Worm (Caenorhabditis elegans) whole organism, L3 larva: ENCODE results near the gene rgs-5.

Source experiments
- ama-1 ChIP-seq: fragments of 150-350 bp; optimal IDR thresholded peaks from 2 replicates; lab custom pipeline; 2018
- ceh-16 ChIP-seq: sonication (generic microtip); optimal IDR thresholded peaks from 2 replicates; lab custom pipeline; 2017; ENCODE audit warnings: missing biosample characterization, missing genetic modification characterization
- ceh-28 ChIP-seq: fragments of 150-350 bp; optimal IDR thresholded peaks from 2 replicates; lab custom pipeline; 2014; ENCODE audit warnings: missing biosample characterization, missing genetic modification reagents, missing genetic modification characterization
- ceh-82 ChIP-seq: fragments of 150-350 bp; optimal IDR thresholded peaks from 2 replicates; lab custom pipeline; 2014; ENCODE audit warnings: missing biosample characterization, missing genetic modification characterization
- ceh-9 ChIP-seq: sonication (generic microtip); optimal IDR thresholded peaks from 2 replicates; lab custom pipeline; 2018; ENCODE audit warnings: missing biosample characterization, missing genetic modification characterization
- daf-12 ChIP-seq: fragments of 150-350 bp; optimal IDR thresholded peaks from 2 replicates; lab custom pipeline; 2014; ENCODE audit warnings: missing biosample characterization, missing genetic modification reagents, missing genetic modification characterization
- egl-27 ChIP-seq: sonication (generic microtip); optimal IDR thresholded peaks from 4 replicates; lab custom pipeline; 2017; ENCODE audit warnings: missing biosample characterization, missing genetic modification reagents, missing genetic modification characterization
- elt-2 ChIP-seq: sonication (generic microtip); optimal IDR thresholded peaks from 2 replicates; lab custom pipeline; 2016; ENCODE audit warnings: missing genetic modification reagents, mild to moderate bottlenecking, missing genetic modification characterization, missing compliant biosample characterization
- elt-3 ChIP-seq, 3 experiments: fragments of 150-350 bp in 1 of 3; sonication (generic microtip) in 2 of 3; optimal IDR thresholded peaks; 2 replicates in 2 of 3; 4 replicates in 1 of 3; lab custom pipeline; 2014 to 2017; ENCODE audit warnings: missing biosample characterization in 3 of 3, missing genetic modification characterization in 3 of 3
- eor-1 ChIP-seq, 2 experiments: fragments of 150-350 bp; optimal IDR thresholded peaks; 2 replicates each; lab custom pipeline; 2014 to 2018; ENCODE audit warnings: missing biosample characterization in 2 of 2, missing genetic modification characterization in 2 of 2
- fkh-2 ChIP-seq: fragments of 150-350 bp; optimal IDR thresholded peaks from 2 replicates; lab custom pipeline; 2014; ENCODE audit warnings: missing biosample characterization, missing genetic modification reagents, missing genetic modification characterization
- jun-1 ChIP-seq: fragments of 150-350 bp; optimal IDR thresholded peaks from 2 replicates; lab custom pipeline; 2014; ENCODE audit warnings: missing biosample characterization, missing genetic modification reagents, missing genetic modification characterization
- lin-15B ChIP-seq: fragments of 150-350 bp; optimal IDR thresholded peaks from 2 replicates; lab custom pipeline; 2014; ENCODE audit warnings: missing biosample characterization, missing genetic modification characterization
- lin-39 ChIP-seq: fragments of 150-350 bp; optimal IDR thresholded peaks from 2 replicates; lab custom pipeline; 2018; ENCODE audit warnings: missing biosample characterization, missing genetic modification reagents, missing genetic modification characterization
- mml-1 ChIP-seq: fragments of 150-350 bp; sonication (generic microtip); optimal IDR thresholded peaks from 3 replicates; lab custom pipeline; 2014; ENCODE audit warnings: missing biosample characterization, missing genetic modification characterization
- nfya-1 ChIP-seq: sonication (generic microtip); optimal IDR thresholded peaks from 2 replicates; lab custom pipeline; 2017; ENCODE audit warnings: missing genetic modification characterization, mild to moderate bottlenecking, missing compliant biosample characterization, antibody characterized with exemption, moderate library complexity; ENCODE audit not compliant: insufficient read depth
- nhr-11 ChIP-seq: fragments of 150-350 bp; optimal IDR thresholded peaks from 2 replicates; lab custom pipeline; 2014; ENCODE audit warnings: missing biosample characterization, missing genetic modification characterization
- nhr-12 ChIP-seq: fragments of 150-350 bp; optimal IDR thresholded peaks from 2 replicates; lab custom pipeline; 2014; ENCODE audit warnings: missing biosample characterization, missing genetic modification characterization
- nhr-23 ChIP-seq: fragments of 150-350 bp; optimal IDR thresholded peaks from 2 replicates; lab custom pipeline; 2014; ENCODE audit warnings: missing biosample characterization, missing genetic modification reagents, missing genetic modification characterization
- nhr-43 ChIP-seq: sonication (generic microtip); optimal IDR thresholded peaks from 2 replicates; lab custom pipeline; 2016; ENCODE audit warnings: mild to moderate bottlenecking, missing genetic modification characterization, missing compliant biosample characterization; ENCODE audit not compliant: poor library complexity, severe bottlenecking
- nhr-67 ChIP-seq: fragments of 150-350 bp; optimal IDR thresholded peaks from 2 replicates; lab custom pipeline; 2014; ENCODE audit warnings: missing biosample characterization, missing genetic modification characterization
- nhr-76 ChIP-seq: fragments of 150-350 bp; sonication (generic microtip); optimal IDR thresholded peaks from 5 replicates; lab custom pipeline; 2014; ENCODE audit warnings: missing biosample characterization, missing genetic modification characterization
- nhr-77 ChIP-seq: fragments of 150-350 bp; optimal IDR thresholded peaks from 2 replicates; lab custom pipeline; 2014; ENCODE audit warnings: missing biosample characterization, missing genetic modification characterization
- pqm-1 ChIP-seq: fragments of 150-350 bp; optimal IDR thresholded peaks from 2 replicates; lab custom pipeline; 2017; ENCODE audit warnings: missing biosample characterization, missing genetic modification characterization, inconsistent platforms
- sea-2 ChIP-seq: fragments of 150-350 bp; sonication (generic microtip); optimal IDR thresholded peaks from 4 replicates; lab custom pipeline; 2014; ENCODE audit warnings: missing biosample characterization, missing genetic modification reagents, missing genetic modification characterization
- snpc-4 ChIP-seq: fragments of 150-350 bp; optimal IDR thresholded peaks from 2 replicates; lab custom pipeline; 2014; ENCODE audit warnings: missing biosample characterization, missing genetic modification characterization
- tbx-2 ChIP-seq: sonication (generic microtip); optimal IDR thresholded peaks from 2 replicates; lab custom pipeline; 2016; ENCODE audit warnings: mild to moderate bottlenecking, missing genetic modification characterization, missing compliant biosample characterization
- unc-39 ChIP-seq: sonication (generic microtip); optimal IDR thresholded peaks from 4 replicates; lab custom pipeline; 2017; ENCODE audit warnings: missing biosample characterization, missing genetic modification characterization
- unc-62 ChIP-seq: fragments of 150-350 bp; sonication (generic microtip); optimal IDR thresholded peaks from 4 replicates; lab custom pipeline; 2014; ENCODE audit warnings: missing biosample characterization, missing genetic modification reagents, missing genetic modification characterization
- zag-1 ChIP-seq: fragments of 150-350 bp; optimal IDR thresholded peaks from 2 replicates; lab custom pipeline; 2014; ENCODE audit warnings: missing biosample characterization, missing genetic modification characterization
- ztf-11 ChIP-seq: fragments of 150-350 bp; optimal IDR thresholded peaks from 2 replicates; lab custom pipeline; 2014; ENCODE audit warnings: missing biosample characterization, missing genetic modification characterization

Gene rgs-5

ce11 chrIII:5729367-5729766, 31.0 kb downstream of the rgs-5 start:
- TF ChIP-seq ceh-16 (no peak), pqm-1 (tag; lab: Kevin White, UChicago) (no peak), nhr-77 (tag; lab: Kevin White, UChicago) (no peak), ceh-82 (no peak), tbx-2 (no peak), egl-27 (no peak), mml-1 (no peak), lin-15B (tag; lab: Kevin White, UChicago) (no peak), eor-1 (tag; optimal IDR thresholded peaks at IDR 0.05; lab: Kevin White, UChicago) (no peak), unc-39 (no peak), unc-62 (no peak)
- TF ChIP-seq, all 47 proteins: peak for 0

ce11 chrIII:5730041-5730440, 31.7 kb downstream of the rgs-5 start:
- TF ChIP-seq nhr-76 (tag; lab: Kevin White, UChicago) (no peak), pqm-1 (tag; lab: Kevin White, UChicago) (no peak), zag-1 (tag; lab: Kevin White, UChicago) (no peak), nfya-1 (tag; lab: Kevin White, UChicago) (no peak), ama-1 (lab: Kevin White, UChicago) (no peak), elt-3 (tag; optimal IDR thresholded peaks at IDR 0.05; lab: Kevin White, UChicago) (no peak), ceh-82 (no peak), nhr-67 (tag; lab: Kevin White, UChicago) (no peak), fkh-2 (tag; lab: Kevin White, UChicago) (no peak), snpc-4 (tag; lab: Kevin White, UChicago) (no peak), nhr-11 (tag; lab: Kevin White, UChicago) (no peak), nhr-12 (no peak), lin-39 (no peak), ceh-9 (no peak), ztf-11 (tag; lab: Kevin White, UChicago) (no peak), lin-15B (tag; lab: Kevin White, UChicago) (no peak), nhr-23 (tag; lab: Kevin White, UChicago) (no peak)

- TF ChIP-seq lin-39 (no peak), elt-2 (tag; lab: Kevin White, UChicago) (peak; percentile 55), nhr-76 (tag; lab: Kevin White, UChicago) (no peak), unc-39 (no peak)
Observed at ce11 chrIII:5730980-5731636, 32.8 kb downstream of the rgs-5 start, which contains the start of the genes B0244.9 and B0244.7. Gene B0244.9, minus strand, starts transcription at chrIII:5731030. Gene B0244.7, plus strand, starts transcription at chrIII:5731501.

- no peak for TF ChIP-seq daf-12 (tag; lab: Kevin White, UChicago)
- TF ChIP-seq elt-2 (tag; lab: Kevin White, UChicago) = peak; percentile 26
- TF ChIP-seq, all 47 proteins: peak for 1
Observed at ce11 chrIII:5732925-5733324, 34.6 kb downstream of the rgs-5 start, which contains the start of gene B0244.17. Gene B0244.17, plus strand, starts transcription at chrIII:5733225.

ce11 chrIII:5734328-5734727, 36.0 kb downstream of the rgs-5 start:
- no peak for TF ChIP-seq tbx-2
- TF ChIP-seq elt-3 (tag; optimal IDR thresholded peaks at IDR 0.05; lab: Kevin White, UChicago) = no peak

- TF ChIP-seq tbx-2 = no peak
- no peak for TF ChIP-seq lin-15B (tag; lab: Kevin White, UChicago)
- peak; percentile 4 for TF ChIP-seq jun-1 (tag; lab: Kevin White, UChicago)
- TF ChIP-seq nhr-43 (tag; lab: Kevin White, UChicago) = no peak
- peak; percentile 85 for TF ChIP-seq elt-2 (tag; lab: Kevin White, UChicago)
- TF ChIP-seq sea-2 (GFP tag; lab: Kevin White, UChicago) = no peak
- TF ChIP-seq ceh-28 (tag; lab: Kevin White, UChicago) = peak; percentile 1
- TF ChIP-seq pqm-1 (tag; lab: Kevin White, UChicago) = peak; percentile 79
- TF ChIP-seq ztf-11 (tag; lab: Kevin White, UChicago) = no peak
Observed at ce11 chrIII:5734905-5735304, 36.5 kb downstream of the rgs-5 start, which contains the start of gene B0244.10. Gene B0244.10, plus strand, starts transcription at chrIII:5735158.
